Fruit fly (Drosophila melanogaster): Measurements from ENCODE around the gene Idh.

The Idh gene

dm6 chr3L:8346100-8346980 lies 14.4 kb downstream of the Idh start, which contains the start of the genes CG7182 and GAPcenA (continued):
- TF ChIP-seq sob (GFP tag; IDR thresholded peaks at IDR 0.05) (0 out of 2 replicates have a peak, but pooled peaks have one; percentile 11), Side (GFP tag; optimal IDR thresholded peaks at IDR 0.05) (peak; percentile 14), phol (tag; optimal IDR thresholded peaks at IDR 0.05) (peak; percentile 77), CG1832 (GFP tag; optimal IDR thresholded peaks at IDR 0.05) (no peak), Deaf1 (tag; optimal IDR thresholded peaks at IDR 0.05) (no peak), her (GFP tag; optimal IDR thresholded peaks at IDR 0.05) (peak; percentile 2), ash1 (GFP tag; optimal IDR thresholded peaks at IDR 0.05) (no peak), slp2 (GFP tag; optimal IDR thresholded peaks at IDR 0.05) (peak; percentile 0), CG34422 (GFP tag; IDR thresholded peaks at IDR 0.05) (peak; percentile 80; the same call in 1 of the 3 replicates), Sry-δ (GFP tag; optimal IDR thresholded peaks at IDR 0.05) (peak; percentile 86), crp (GFP tag; optimal IDR thresholded peaks at IDR 0.05) (peak in 1 of 2 experiments; percentile 80), unc-4 (GFP tag; IDR thresholded peaks at IDR 0.05; ENCODE audit: partially characterized antibody) (peak; percentile 64), CG3407 (GFP tag; optimal IDR thresholded peaks at IDR 0.05) (peak; percentile 16), CG43689 (GFP tag; IDR thresholded peaks at IDR 0.05) (no peak), Pdp1 (GFP tag; optimal IDR thresholded peaks at IDR 0.05) (peak in 1 of 2 experiments; percentile 82), Nf-YB (GFP tag; optimal IDR thresholded peaks at IDR 0.05) (peak; percentile 57), CG14014 (GFP tag; IDR thresholded peaks at IDR 0.05) (no peak), dan (GFP tag; IDR thresholded peaks at IDR 0.05) (no peak), Ravus (GFP tag; IDR thresholded peaks at IDR 0.05) (no peak), Camta (GFP tag; optimal IDR thresholded peaks at IDR 0.05) (peak; percentile 26), D19A (tag; optimal IDR thresholded peaks at IDR 0.05) (no peak), ato (GFP tag; IDR thresholded peaks at IDR 0.05; ENCODE audit: partially characterized antibody) (peak; percentile 33; the same call in 1 of the 2 replicates), CG11723 (GFP tag; optimal IDR thresholded peaks at IDR 0.05) (peak; percentile 34), sd (tag; optimal IDR thresholded peaks at IDR 0.05) (peak; percentile 33), CG12769 (tag; optimal IDR thresholded peaks at IDR 0.05) (no peak), pita (GFP tag; optimal IDR thresholded peaks at IDR 0.05) (no peak), CG3995 (GFP tag; optimal IDR thresholded peaks at IDR 0.05) (peak; percentile 31), Poxn (GFP tag; IDR thresholded peaks at IDR 0.05) (no peak), CG2199 (GFP tag; IDR thresholded peaks at IDR 0.05) (no peak), otp (GFP tag; IDR thresholded peaks at IDR 0.05) (no peak), CG11560 (tag; IDR thresholded peaks at IDR 0.05) (peak; percentile 97), Lhr (GFP tag; optimal IDR thresholded peaks at IDR 0.05) (peak; percentile 34), lilli (GFP tag; optimal IDR thresholded peaks at IDR 0.05) (peak; percentile 61), CG3163 (GFP tag; optimal IDR thresholded peaks at IDR 0.05) (no peak), CG32772 (GFP tag; IDR thresholded peaks at IDR 0.05) (peak; percentile 33; the same call in 1 of the 2 replicates), CG2678 (tag; optimal IDR thresholded peaks at IDR 0.05) (peak; percentile 82), CG3065 (GFP tag; optimal IDR thresholded peaks at IDR 0.05) (no peak), fd3F (GFP tag; optimal IDR thresholded peaks at IDR 0.05) (peak; percentile 68), CG7786 (GFP tag; optimal IDR thresholded peaks at IDR 0.05) (no peak), Ssrp (tag; optimal IDR thresholded peaks at IDR 0.05) (peak; percentile 52), CG9727 (GFP tag; optimal IDR thresholded peaks at IDR 0.05) (peak; percentile 67), vnd (GFP tag; IDR thresholded peaks at IDR 0.05; ENCODE audit: partially characterized antibody) (no peak; the same call in none of the 3 replicates), Sin3A (optimal IDR thresholded peaks at IDR 0.05) (no peak), CG4328 (GFP tag; optimal IDR thresholded peaks at IDR 0.05) (peak; percentile 49), dimm (GFP tag; IDR thresholded peaks at IDR 0.05) (no peak), CG9817 (tag; optimal IDR thresholded peaks at IDR 0.05) (peak; percentile 68), CG12071 (GFP tag; optimal IDR thresholded peaks at IDR 0.05) (no peak), gfzf (GFP tag; optimal IDR thresholded peaks at IDR 0.05) (no peak), bab2 (GFP tag; optimal IDR thresholded peaks at IDR 0.05) (peak; percentile 7)

All from whole organism, embryonic.